Fruit fly (Drosophila melanogaster) whole organism, wandering third instar larva: ENCODE data around the gene Tctp.

ENCODE experiments used
- CG32264 ChIP-seq: fragments of 200-800 bp; sonication (Bioruptor generic); optimal IDR thresholded peaks from 2 replicates; lab custom pipeline; 2016; ENCODE audit warnings: missing biosample characterization, missing genetic modification characterization
- CrebA ChIP-seq: fragments of 200-800 bp; sonication (Bioruptor generic); optimal IDR thresholded peaks from 2 replicates; lab custom pipeline; 2016; ENCODE audit warnings: missing biosample characterization, mild to moderate bottlenecking, missing genetic modification characterization, borderline replicate concordance
- Dif ChIP-seq: fragments of 200-275, 200-300 bp; sonication (Bioruptor generic); optimal IDR thresholded peaks from 2 replicates; lab custom pipeline; 2018; ENCODE audit warnings: missing biosample characterization, missing genetic modification characterization; ENCODE audit not compliant: partially characterized antibody
- Hr78 ChIP-seq: fragments of >200 bp; optimal IDR thresholded peaks from 2 replicates; lab custom pipeline; 2017; ENCODE audit warnings: missing biosample characterization, missing genetic modification characterization
- Hr83 ChIP-seq: fragments of 200-300 bp; sonication (Bioruptor generic); optimal IDR thresholded peaks from 2 replicates; lab custom pipeline; 2016; ENCODE audit warnings: missing biosample characterization, mild to moderate bottlenecking, missing genetic modification characterization, moderate library complexity; ENCODE audit not compliant: poor library complexity, severe bottlenecking
- Jra ChIP-seq: sonication (Bioruptor generic); optimal IDR thresholded peaks from 2 replicates; lab custom pipeline; 2016; ENCODE audit warnings: missing biosample characterization, missing genetic modification characterization
- Mio ChIP-seq: sonication (Bioruptor generic); optimal IDR thresholded peaks from 2 replicates; lab custom pipeline; 2016; ENCODE audit warnings: missing biosample characterization, missing genetic modification characterization
- OdsH ChIP-seq: fragments of 200-800 bp; sonication (Bioruptor generic); optimal IDR thresholded peaks from 2 replicates; lab custom pipeline; 2016; ENCODE audit warnings: missing biosample characterization, mild to moderate bottlenecking, missing genetic modification characterization
- brk ChIP-seq: fragments of 200-800 bp; sonication (Bioruptor generic); optimal IDR thresholded peaks from 2 replicates; lab custom pipeline; 2016; ENCODE audit warnings: missing biosample characterization, mild to moderate bottlenecking, missing genetic modification characterization
- psq ChIP-seq: fragments of 200-800 bp; sonication (Bioruptor generic); optimal IDR thresholded peaks from 3 replicates; lab custom pipeline; 2017; ENCODE audit warnings: missing biosample characterization, mild to moderate bottlenecking, missing genetic modification characterization, moderate library complexity
- rgr ChIP-seq: fragments of 200-800 bp; sonication (Bioruptor generic); optimal IDR thresholded peaks from 3 replicates; lab custom pipeline; 2016; ENCODE audit warnings: missing biosample characterization, mild to moderate bottlenecking, missing genetic modification characterization
- usp ChIP-seq: fragments of >200 bp; optimal IDR thresholded peaks from 2 replicates; lab custom pipeline; 2017; ENCODE audit warnings: missing biosample characterization, missing genetic modification characterization

- TF ChIP-seq OdsH (GFP tag; lab: Kevin White, UChicago), result no peak
- TF ChIP-seq CG32264 (GFP tag; lab: Kevin White, UChicago), result no peak
- no peak for TF ChIP-seq psq
- TF ChIP-seq Dif (GFP tag; lab: Kevin White, UChicago), result no peak
- no peak for TF ChIP-seq Hr78 (GFP tag; lab: Kevin White, UChicago)
- no peak for TF ChIP-seq brk (GFP tag; lab: Kevin White, UChicago)
- no peak for TF ChIP-seq Hr83 (GFP tag; lab: Kevin White, UChicago)
- no peak for TF ChIP-seq usp (GFP tag; lab: Kevin White, UChicago)
- TF ChIP-seq CrebA, result no peak
- TF ChIP-seq rgr (GFP tag; lab: Kevin White, UChicago), result no peak
- TF ChIP-seq Mio, result no peak
- no peak for TF ChIP-seq Jra (GFP tag; lab: Kevin White, UChicago)
Measured at dm6 chr3R:11246865-11247264, 36.8 kb downstream of the Tctp start.
